Worm (Caenorhabditis elegans) whole organism, L4 larva: ENCODE results near the gene T21B10.3.

ENCODE experiments used
- R02D3.7 ChIP-seq: fragments of 150-350 bp; sonication (generic microtip); optimal IDR thresholded peaks from 3 replicates; lab custom pipeline; 2014; ENCODE audit warnings: missing biosample characterization, missing genetic modification characterization
- aly-2 ChIP-seq: sonication (generic microtip); optimal IDR thresholded peaks from 2 replicates; lab custom pipeline; 2018; ENCODE audit warnings: missing biosample characterization, missing genetic modification characterization
- attf-4 ChIP-seq: sonication (generic microtip); optimal IDR thresholded peaks from 3 replicates; lab custom pipeline; 2017; ENCODE audit warnings: missing biosample characterization, missing genetic modification characterization
- jun-1 ChIP-seq: fragments of 150-350 bp; optimal IDR thresholded peaks from 2 replicates; lab custom pipeline; 2014; ENCODE audit warnings: missing biosample characterization, missing genetic modification reagents, missing genetic modification characterization
- lim-7 ChIP-seq: fragments of 200-800 bp; sonication (Bioruptor generic); IDR thresholded peaks from 2 replicates; pipeline ENCODE4 v1.3.6; 2022; ENCODE audit warnings: missing genetic modification characterization, missing compliant biosample characterization
- nhr-25 ChIP-seq: sonication (generic microtip); optimal IDR thresholded peaks from 2 replicates; lab custom pipeline; 2017; ENCODE audit warnings: missing genetic modification characterization, mild to moderate bottlenecking, missing compliant biosample characterization, antibody characterized with exemption, moderate library complexity, borderline replicate concordance; ENCODE audit not compliant: insufficient read depth
- nhr-28 ChIP-seq: fragments of 150-350 bp; optimal IDR thresholded peaks from 2 replicates; lab custom pipeline; 2014; ENCODE audit warnings: missing biosample characterization, missing genetic modification characterization
- nhr-48 ChIP-seq: sonication (generic microtip); optimal IDR thresholded peaks from 2 replicates; lab custom pipeline; 2016; ENCODE audit warnings: mild to moderate bottlenecking, missing genetic modification characterization, missing compliant biosample characterization
- nhr-76 ChIP-seq: fragments of 150-350 bp; optimal IDR thresholded peaks from 2 replicates; lab custom pipeline; 2014; ENCODE audit warnings: missing biosample characterization, missing genetic modification characterization
- snpc-4 ChIP-seq: fragments of 150-350 bp; optimal IDR thresholded peaks from 2 replicates; lab custom pipeline; 2014; ENCODE audit warnings: missing biosample characterization, missing genetic modification characterization
- unc-62 ChIP-seq, 3 experiments: fragments of 150-350 bp in 1 of 3; sonication (generic microtip); optimal IDR thresholded peaks in 2 of 3; peaks in 1 of 3; 1 replicate in 1 of 3; 2 replicates in 2 of 3; lab custom pipeline; 2014 to 2017; ENCODE audit warnings: missing biosample characterization in 3 of 3, missing genetic modification characterization in 3 of 3, missing genetic modification reagents in 3 of 3, missing genotype in 1 of 3
- zfp-2 ChIP-seq: sonication (generic microtip); optimal IDR thresholded peaks from 2 replicates; lab custom pipeline; 2016; ENCODE audit warnings: mild to moderate bottlenecking, missing genetic modification characterization, missing compliant biosample characterization
- zfp-3 ChIP-seq: fragments of 200-800 bp; sonication (Bioruptor generic); conservative IDR thresholded peaks from 2 replicates; pipeline ENCODE4 v1.3.6; 2022; ENCODE audit warnings: missing genetic modification reagents, missing genetic modification characterization, missing compliant biosample characterization

DNA sequence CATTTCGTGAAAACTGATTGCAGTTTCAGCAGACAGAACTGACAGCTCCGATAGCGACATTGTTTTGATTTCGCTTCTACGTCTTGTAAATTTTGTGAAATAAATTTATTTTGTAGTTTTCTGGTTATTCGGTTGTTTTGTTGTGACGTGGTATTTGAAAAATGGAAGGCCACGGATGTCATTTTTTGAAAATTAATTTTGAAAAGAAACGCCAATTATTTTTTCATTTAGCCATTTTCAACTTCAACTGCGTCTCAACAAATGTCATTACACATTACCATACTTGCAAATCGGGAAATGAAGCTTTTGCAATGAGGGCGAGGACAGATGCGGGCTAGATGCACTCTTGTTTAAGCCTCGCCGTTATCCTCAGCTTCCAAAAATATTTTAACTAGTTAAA is 53.8 kb downstream of the T21B10.3 start, which contains the start of gene C18E9.8:
- TF ChIP-seq attf-4 (tag; lab: Kevin White, UChicago): no peak
- TF ChIP-seq unc-62 (GFP tag; optimal IDR thresholded peaks at IDR 0.05 in 1 of 2; lab: Kevin White, UChicago): no peak
- TF ChIP-seq unc-62 (tag; optimal IDR thresholded peaks at IDR 0.05; lab: Kevin White, UChicago): no peak
- no peak for TF ChIP-seq nhr-48 (tag; lab: Kevin White, UChicago)
- TF ChIP-seq lim-7: no peak
- TF ChIP-seq nhr-76 (tag; lab: Kevin White, UChicago): no peak
- no peak for TF ChIP-seq jun-1 (tag; lab: Kevin White, UChicago)
- TF ChIP-seq nhr-25 (tag; lab: Kevin White, UChicago): no peak
- no peak for TF ChIP-seq aly-2 (tag; lab: Kevin White, UChicago)
- no peak for TF ChIP-seq snpc-4 (tag; lab: Kevin White, UChicago)
- TF ChIP-seq nhr-28: no peak
- TF ChIP-seq R02D3.7: no peak
- no peak for TF ChIP-seq zfp-2
- TF ChIP-seq zfp-3 (GFP tag; lab: Robert Waterston, UW): no peak
